Worm (Caenorhabditis elegans) whole organism, L4 larva: ENCODE data around the gene gop-3.

Source experiments
- F10B5.3 ChIP-seq: sonication (generic microtip); optimal IDR thresholded peaks from 2 replicates; lab custom pipeline; 2016; ENCODE audit warnings: mild to moderate bottlenecking, missing genetic modification characterization, missing compliant biosample characterization
- F44E2.7 ChIP-seq: fragments of 200-800 bp; sonication (Bioruptor generic); IDR thresholded peaks from 2 replicates; pipeline ENCODE4 v2.1.2; 2022; ENCODE audit warnings: missing genetic modification characterization, missing compliant biosample characterization
- R02D3.7 ChIP-seq: fragments of 150-350 bp; sonication (generic microtip); optimal IDR thresholded peaks from 3 replicates; lab custom pipeline; 2014; ENCODE audit warnings: missing biosample characterization, missing genetic modification characterization
- T20F7.1 ChIP-seq: fragments of 200-800 bp; sonication (Bioruptor generic); optimal IDR thresholded peaks from 2 replicates; lab custom pipeline; 2018; ENCODE audit warnings: mild to moderate bottlenecking, missing genetic modification characterization, missing compliant biosample characterization
- ZK337.2 ChIP-seq: fragments of 200-800 bp; sonication (Bioruptor generic); IDR thresholded peaks from 2 replicates; pipeline ENCODE4 v1.3.6; 2022; ENCODE audit warnings: missing genetic modification reagents, missing genetic modification characterization, missing compliant biosample characterization
- ceh-32 ChIP-seq: sonication (generic microtip); optimal IDR thresholded peaks from 2 replicates; lab custom pipeline; 2016; ENCODE audit warnings: mild to moderate bottlenecking, missing genetic modification characterization, missing compliant biosample characterization; ENCODE audit not compliant: poor library complexity
- daf-16 ChIP-seq, 3 experiments: sonication (generic microtip); optimal IDR thresholded peaks; 2 replicates each; lab custom pipeline; 2016 to 2017; ENCODE audit warnings: missing genetic modification characterization in 3 of 3, missing genetic modification reagents in 3 of 3, mild to moderate bottlenecking in 2 of 3, missing compliant biosample characterization in 2 of 3, missing biosample characterization in 1 of 3, moderate library complexity in 1 of 3
- daf-19 ChIP-seq: fragments of 200-800 bp; sonication (Bioruptor generic); conservative IDR thresholded peaks from 2 replicates; pipeline ENCODE4 v1.3.6; 2022; ENCODE audit warnings: missing genetic modification characterization, missing compliant biosample characterization
- daf-8 ChIP-seq: fragments of 200-800 bp; sonication (Bioruptor generic); IDR thresholded peaks from 2 replicates; pipeline ENCODE4 v1.3.6; 2022; ENCODE audit warnings: missing genetic modification characterization, missing compliant biosample characterization
- dmd-8 ChIP-seq: fragments of 200-800 bp; sonication (Bioruptor generic); IDR thresholded peaks from 2 replicates; pipeline ENCODE4 v1.3.6; 2022; ENCODE audit warnings: missing genetic modification characterization, missing compliant biosample characterization
- dve-1 ChIP-seq: sonication (generic microtip); optimal IDR thresholded peaks from 2 replicates; lab custom pipeline; 2017; ENCODE audit warnings: antibody characterized with exemption, mild to moderate bottlenecking, missing genetic modification characterization, missing compliant biosample characterization; ENCODE audit not compliant: insufficient read depth
- fos-1 ChIP-seq: fragments of 150-350 bp; optimal IDR thresholded peaks from 2 replicates; lab custom pipeline; 2014; ENCODE audit warnings: missing biosample characterization, missing genetic modification characterization
- hif-1 ChIP-seq, 2 experiments: sonication (generic microtip); optimal IDR thresholded peaks; 2 replicates each; lab custom pipeline; 2016 to 2017; ENCODE audit warnings: missing compliant biosample characterization in 2 of 2, missing genetic modification characterization in 2 of 2, missing genetic modification reagents in 2 of 2, missing genotype in 2 of 2, mild to moderate bottlenecking in 1 of 2
- hlh-11 ChIP-seq: fragments of 200-800 bp; sonication (Bioruptor generic); optimal IDR thresholded peaks from 2 replicates; lab custom pipeline; 2018; ENCODE audit warnings: mild to moderate bottlenecking, missing genetic modification characterization, missing compliant biosample characterization
- hlh-30 ChIP-seq: sonication (generic microtip); optimal IDR thresholded peaks from 2 replicates; lab custom pipeline; 2017; ENCODE audit warnings: antibody characterized with exemption, mild to moderate bottlenecking, missing genetic modification characterization, missing compliant biosample characterization; ENCODE audit not compliant: insufficient read depth
- hmg-1.1 ChIP-seq: fragments of 200-800 bp; sonication (Bioruptor generic); IDR thresholded peaks from 2 replicates; pipeline ENCODE4 v1.3.6; 2022; ENCODE audit warnings: missing genetic modification reagents, missing genetic modification characterization, missing compliant biosample characterization
- jun-1 ChIP-seq: fragments of 150-350 bp; optimal IDR thresholded peaks from 2 replicates; lab custom pipeline; 2014; ENCODE audit warnings: missing biosample characterization, missing genetic modification reagents, missing genetic modification characterization
- lim-7 ChIP-seq: fragments of 200-800 bp; sonication (Bioruptor generic); IDR thresholded peaks from 2 replicates; pipeline ENCODE4 v1.3.6; 2022; ENCODE audit warnings: missing genetic modification characterization, missing compliant biosample characterization
- lin-38 ChIP-seq: fragments of 200-800 bp; sonication (Bioruptor generic); IDR thresholded peaks from 2 replicates; pipeline ENCODE4 v1.3.6; 2022; ENCODE audit warnings: missing genetic modification reagents, missing genetic modification characterization, missing compliant biosample characterization
- lin-39 ChIP-seq: fragments of 150-350 bp; optimal IDR thresholded peaks from 2 replicates; lab custom pipeline; 2014; ENCODE audit warnings: missing biosample characterization, missing genetic modification reagents, missing genetic modification characterization
- lir-3 ChIP-seq: sonication (generic microtip); optimal IDR thresholded peaks from 2 replicates; lab custom pipeline; 2016; ENCODE audit warnings: mild to moderate bottlenecking, missing genetic modification characterization, missing compliant biosample characterization
- mdl-1 ChIP-seq, 2 experiments: fragments of 150-350 bp in 1 of 2; sonication (generic microtip) in 1 of 2; optimal IDR thresholded peaks; 2 replicates each; lab custom pipeline; 2014 to 2017; ENCODE audit warnings: missing biosample characterization in 2 of 2, missing genetic modification characterization in 2 of 2
- mep-1 ChIP-seq: fragments of 150-350 bp; sonication (generic microtip); optimal IDR thresholded peaks from 3 replicates; lab custom pipeline; 2014; ENCODE audit warnings: missing biosample characterization, missing genetic modification characterization
- mes-2 ChIP-seq: sonication (generic microtip); optimal IDR thresholded peaks from 2 replicates; lab custom pipeline; 2016; ENCODE audit warnings: missing genotype, mild to moderate bottlenecking, missing genetic modification characterization, missing compliant biosample characterization; ENCODE audit not compliant: poor library complexity, severe bottlenecking
- nhr-102 ChIP-seq: sonication (generic microtip); optimal IDR thresholded peaks from 2 replicates; lab custom pipeline; 2016; ENCODE audit warnings: mild to moderate bottlenecking, missing genetic modification characterization, moderate library complexity, missing compliant biosample characterization
- nhr-11 ChIP-seq: fragments of 150-350 bp; optimal IDR thresholded peaks from 2 replicates; lab custom pipeline; 2014; ENCODE audit warnings: missing biosample characterization, missing genetic modification characterization
- nhr-111 ChIP-seq: fragments of 200-800 bp; sonication (Bioruptor generic); optimal IDR thresholded peaks from 2 replicates; lab custom pipeline; 2018; ENCODE audit warnings: mild to moderate bottlenecking, missing genetic modification characterization, missing compliant biosample characterization
- nhr-28 ChIP-seq: fragments of 150-350 bp; optimal IDR thresholded peaks from 2 replicates; lab custom pipeline; 2014; ENCODE audit warnings: missing biosample characterization, missing genetic modification characterization
- nhr-76 ChIP-seq: fragments of 150-350 bp; optimal IDR thresholded peaks from 2 replicates; lab custom pipeline; 2014; ENCODE audit warnings: missing biosample characterization, missing genetic modification characterization
- nhr-77 ChIP-seq: fragments of 150-350 bp; optimal IDR thresholded peaks from 2 replicates; lab custom pipeline; 2014; ENCODE audit warnings: missing biosample characterization, missing genetic modification characterization
- php-3 ChIP-seq: fragments of 200-800 bp; sonication (Bioruptor generic); IDR thresholded peaks from 2 replicates; pipeline ENCODE4 v1.3.6; 2022; ENCODE audit warnings: missing genetic modification reagents, missing genetic modification characterization, missing compliant biosample characterization
- pqm-1 ChIP-seq: sonication (generic microtip); optimal IDR thresholded peaks from 2 replicates; lab custom pipeline; 2017; ENCODE audit warnings: missing biosample characterization, missing genetic modification characterization
- rbr-2 ChIP-seq: sonication (generic microtip); optimal IDR thresholded peaks from 2 replicates; lab custom pipeline; 2016; ENCODE audit warnings: missing genotype, missing genetic modification characterization, missing compliant biosample characterization
- saeg-2 ChIP-seq: fragments of 200-800 bp; sonication (Bioruptor generic); IDR thresholded peaks from 2 replicates; pipeline ENCODE4 v1.3.6; 2022; ENCODE audit warnings: missing genetic modification reagents, missing genetic modification characterization, missing compliant biosample characterization
- skn-1 ChIP-seq: fragments of 150-350 bp; optimal IDR thresholded peaks from 2 replicates; lab custom pipeline; 2014; ENCODE audit warnings: missing biosample characterization, missing genetic modification characterization
- snpc-1.2 ChIP-seq: fragments of 200-800 bp; sonication (Bioruptor generic); IDR thresholded peaks from 2 replicates; pipeline ENCODE4 v1.3.6; 2022; ENCODE audit warnings: missing genetic modification reagents, missing genetic modification characterization, missing compliant biosample characterization
- snpc-4 ChIP-seq: fragments of 150-350 bp; optimal IDR thresholded peaks from 2 replicates; lab custom pipeline; 2014; ENCODE audit warnings: missing biosample characterization, missing genetic modification characterization
- spr-1 ChIP-seq: sonication (generic microtip); optimal IDR thresholded peaks from 2 replicates; lab custom pipeline; 2016; ENCODE audit warnings: mild to moderate bottlenecking, missing genetic modification characterization, missing compliant biosample characterization
- unc-62 ChIP-seq, 3 experiments: fragments of 150-350 bp in 1 of 3; sonication (generic microtip); optimal IDR thresholded peaks in 2 of 3; peaks in 1 of 3; 1 replicate in 1 of 3; 2 replicates in 2 of 3; lab custom pipeline; 2014 to 2017; ENCODE audit warnings: missing biosample characterization in 3 of 3, missing genetic modification characterization in 3 of 3, missing genetic modification reagents in 3 of 3, missing genotype in 1 of 3
- zag-1 ChIP-seq: fragments of 150-350 bp; optimal IDR thresholded peaks from 2 replicates; lab custom pipeline; 2014; ENCODE audit warnings: missing biosample characterization, missing genetic modification characterization
- zfp-2 ChIP-seq: sonication (generic microtip); optimal IDR thresholded peaks from 2 replicates; lab custom pipeline; 2016; ENCODE audit warnings: mild to moderate bottlenecking, missing genetic modification characterization, missing compliant biosample characterization
- zfp-3 ChIP-seq: fragments of 200-800 bp; sonication (Bioruptor generic); conservative IDR thresholded peaks from 2 replicates; pipeline ENCODE4 v1.3.6; 2022; ENCODE audit warnings: missing genetic modification reagents, missing genetic modification characterization, missing compliant biosample characterization
- ztf-11 ChIP-seq: fragments of 150-350 bp; optimal IDR thresholded peaks from 2 replicates; lab custom pipeline; 2014; ENCODE audit warnings: missing biosample characterization, missing genetic modification characterization

gop-3 gene

ce11 chrIII:5267217-5267906 lies 6.9 kb downstream of the gop-3 start, which contains the start of gene ZC395.5:
Gene ZC395.5 (plus strand): TSS chrIII:5267848.
- TF ChIP-seq T20F7.1 (peak; percentile 10), ztf-11 (tag; lab: Kevin White, UChicago) (no peak), unc-62 (GFP tag; optimal IDR thresholded peaks at IDR 0.05 in 1 of 2; lab: Kevin White, UChicago) (peak in 1 of 2 experiments; percentile 86), unc-62 (tag; optimal IDR thresholded peaks at IDR 0.05; lab: Kevin White, UChicago) (no peak), skn-1 (no peak), hlh-11 (tag; lab: Kevin White, UChicago) (peak; percentile 23), dve-1 (peak; percentile 81), daf-16 (GFP tag; optimal IDR thresholded peaks at IDR 0.05; lab: Kevin White, UChicago) (no peak), daf-16 (tag; optimal IDR thresholded peaks at IDR 0.05; lab: Kevin White, UChicago) (peak; percentile 96), nhr-102 (tag; lab: Kevin White, UChicago) (no peak), pqm-1 (peak; percentile 54), daf-19 (GFP tag; lab: Robert Waterston, UW) (no peak), nhr-28 (tag; lab: Kevin White, UChicago) (peak; percentile 12), F44E2.7 (GFP tag; lab: Robert Waterston, UW) (no peak), mdl-1 (tag; optimal IDR thresholded peaks at IDR 0.05; lab: Kevin White, UChicago) (peak in 1 of 2 experiments; percentile 27), php-3 (GFP tag; lab: Robert Waterston, UW) (0 out of 2 replicates have a peak, but pooled peaks have one; percentile 44), lin-39 (tag; lab: Kevin White, UChicago) (no peak)

ce11 chrIII:5268486-5268885 lies 8.0 kb downstream of the gop-3 start:
- TF ChIP-seq mep-1 (tag; lab: Kevin White, UChicago) (peak; percentile 38), hmg-1.1 (GFP tag; lab: Robert Waterston, UW) (no peak), nhr-77 (tag; lab: Kevin White, UChicago) (peak; percentile 83), jun-1 (tag; lab: Kevin White, UChicago) (no peak), daf-16 (GFP tag; optimal IDR thresholded peaks at IDR 0.05; lab: Kevin White, UChicago) (no peak), daf-16 (tag; optimal IDR thresholded peaks at IDR 0.05; lab: Kevin White, UChicago) (peak; percentile 64), dve-1 (peak; percentile 62)

ce11 chrIII:5269814-5270213 lies 9.3 kb downstream of the gop-3 start, which contains the start of gene ZC395.4:
Gene ZC395.4 (plus strand): TSS chrIII:5270114.
- TF ChIP-seq F10B5.3 (tag; lab: Kevin White, UChicago), result no peak
- TF ChIP-seq ZK337.2 (GFP tag; lab: Robert Waterston, UW), result no peak
- TF ChIP-seq lir-3 (tag; lab: Kevin White, UChicago), result no peak
- TF ChIP-seq nhr-76 (tag; lab: Kevin White, UChicago), result no peak
- no peak for TF ChIP-seq hlh-30 (tag; lab: Kevin White, UChicago)
- no peak for TF ChIP-seq zfp-2 (tag; lab: Kevin White, UChicago)
- TF ChIP-seq mes-2, result no peak
- no peak for TF ChIP-seq R02D3.7 (tag; lab: Kevin White, UChicago)
- no peak for TF ChIP-seq snpc-1.2 (GFP tag; lab: Robert Waterston, UW)
- TF ChIP-seq, all 104 proteins: peak for 0

ce11 chrIII:5273396-5273857 lies 12.9 kb downstream of the gop-3 start, which contains the start of gene ztf-8:
Gene ztf-8 (minus strand): TSS chrIII:5273471.
- TF ChIP-seq php-3 (GFP tag; lab: Robert Waterston, UW) (no peak), hif-1 (tag; optimal IDR thresholded peaks at IDR 0.05; lab: Kevin White, UChicago) (no peak), lir-3 (tag; lab: Kevin White, UChicago) (no peak), spr-1 (tag; lab: Kevin White, UChicago) (no peak), snpc-4 (tag; lab: Kevin White, UChicago) (no peak), saeg-2 (GFP tag; lab: Robert Waterston, UW) (no peak), zag-1 (tag; lab: Kevin White, UChicago) (no peak), lin-38 (GFP tag; lab: Robert Waterston, UW) (peak; percentile 54), R02D3.7 (tag; lab: Kevin White, UChicago) (no peak), daf-8 (no peak), nhr-111 (GFP tag; lab: Kevin White, UChicago) (no peak), nhr-11 (tag; lab: Kevin White, UChicago) (no peak), fos-1 (tag; lab: Kevin White, UChicago) (no peak), lim-7 (GFP tag; lab: Robert Waterston, UW) (no peak), ceh-32 (no peak), dmd-8 (no peak), hlh-11 (tag; lab: Kevin White, UChicago) (no peak), rbr-2 (no peak), zfp-3 (no peak), daf-19 (GFP tag; lab: Robert Waterston, UW) (no peak)
